Worm (Caenorhabditis elegans) whole organism, midembryonic: ENCODE data around the gene twk-10.

Experiments
- T22C8.4 ChIP-seq: fragments of 200-800 bp; sonication (Bioruptor generic); IDR thresholded peaks from 2 replicates; pipeline ENCODE4 v1.3.6; 2022; ENCODE audit warnings: missing genetic modification characterization, missing compliant biosample characterization
- cog-1 ChIP-seq: sonication (generic microtip); optimal IDR thresholded peaks from 2 replicates; lab custom pipeline; 2016; ENCODE audit warnings: missing genetic modification characterization, missing compliant biosample characterization
- flt-1 ChIP-seq: fragments of 200-800 bp; sonication (Bioruptor generic); IDR thresholded peaks from 2 replicates; pipeline ENCODE4 v1.3.6; 2022; ENCODE audit warnings: missing genetic modification characterization, missing compliant biosample characterization
- tab-1 ChIP-seq: fragments of 200-800 bp; sonication (Bioruptor generic); IDR thresholded peaks from 2 replicates; pipeline ENCODE4 v1.3.6; 2022; ENCODE audit warnings: missing genetic modification characterization, missing compliant biosample characterization

DNA sequence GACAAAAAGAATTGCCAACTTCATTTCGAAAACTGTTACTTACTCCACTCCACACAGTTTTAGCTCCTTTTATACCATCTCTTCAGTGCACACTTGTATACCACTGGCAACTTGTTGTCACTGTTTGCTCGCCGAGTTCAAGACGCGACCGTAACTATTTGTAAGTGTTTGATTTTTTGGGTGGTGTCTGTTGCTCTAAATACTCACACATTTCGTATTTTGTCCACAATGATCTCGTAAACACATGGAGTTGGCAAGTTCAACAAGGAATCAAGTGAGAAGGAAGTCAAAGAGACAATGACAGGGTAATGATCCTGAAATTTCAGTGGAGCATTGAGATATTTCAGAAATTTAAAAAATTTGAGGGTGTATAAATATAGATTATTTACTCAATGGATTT is 19.1 kb upstream of the twk-10 start, which contains the start of gene hpo-26:
- TF ChIP-seq T22C8.4 (no peak), flt-1 (no peak), cog-1 (tag; lab: Kevin White, UChicago) (no peak), tab-1 (GFP tag; lab: Robert Waterston, UW) (no peak)
